Worm (Caenorhabditis elegans): Measurements from ENCODE around the gene T10B5.8.

The T10B5.8 gene

ce11 chrV:1875497-1875988 is 33.7 kb downstream of the T10B5.8 start (continued):
- TF ChIP-seq dmd-4 (tag; optimal IDR thresholded peaks at IDR 0.05; ENCODE audit: borderline replicate concordance) (peak; percentile 20), ahr-1 (tag; optimal IDR thresholded peaks at IDR 0.05) (peak; percentile 11), fax-1 (tag; optimal IDR thresholded peaks at IDR 0.05) (peak; percentile 9), K02D7.2 (tag; optimal IDR thresholded peaks at IDR 0.05) (peak; percentile 24), ceh-24 (tag; optimal IDR thresholded peaks at IDR 0.05) (no peak), lin-11 (tag; optimal IDR thresholded peaks at IDR 0.05) (no peak), madf-2 (tag; optimal IDR thresholded peaks at IDR 0.05) (peak; percentile 1), sox-4 (tag; optimal IDR thresholded peaks at IDR 0.05) (peak; percentile 15)

- TF ChIP-seq syd-9 (tag; optimal IDR thresholded peaks at IDR 0.05): no peak
- no peak for TF ChIP-seq elt-4 (tag; optimal IDR thresholded peaks at IDR 0.05)
- no peak for TF ChIP-seq hlh-13 (GFP tag; optimal IDR thresholded peaks at IDR 0.05)
- no peak for TF ChIP-seq ceh-2 (tag; optimal IDR thresholded peaks at IDR 0.05)
- TF ChIP-seq sdc-2 (tag; optimal IDR thresholded peaks at IDR 0.05): no peak
- no peak for TF ChIP-seq ttx-3 (tag; optimal IDR thresholded peaks at IDR 0.05)
- TF ChIP-seq pax-1 (tag; optimal IDR thresholded peaks at IDR 0.05): no peak
- TF ChIP-seq unc-55 (GFP tag; optimal IDR thresholded peaks at IDR 0.05): no peak
- TF ChIP-seq zip-5 (tag; optimal IDR thresholded peaks at IDR 0.05): no peak
- TF ChIP-seq ceh-31 (tag; optimal IDR thresholded peaks at IDR 0.05): no peak
- TF ChIP-seq ets-4 (tag; optimal IDR thresholded peaks at IDR 0.05): no peak
- TF ChIP-seq lim-6 (tag; optimal IDR thresholded peaks at IDR 0.05): no peak
- TF ChIP-seq madf-2 (tag; optimal IDR thresholded peaks at IDR 0.05): no peak
- TF ChIP-seq C38D4.7 (GFP tag; optimal IDR thresholded peaks at IDR 0.05): no peak
- no peak for TF ChIP-seq dmd-4 (tag; optimal IDR thresholded peaks at IDR 0.05; ENCODE audit: borderline replicate concordance)
- TF ChIP-seq tbx-2 (tag; optimal IDR thresholded peaks at IDR 0.05): no peak
- no peak for TF ChIP-seq rnt-1 (tag; optimal IDR thresholded peaks at IDR 0.05)
- no peak for TF ChIP-seq ceh-9 (tag; optimal IDR thresholded peaks at IDR 0.05)
- no peak for TF ChIP-seq che-1 (tag; optimal IDR thresholded peaks at IDR 0.05)
- TF ChIP-seq pag-3 (tag; optimal IDR thresholded peaks at IDR 0.05; ENCODE audit: borderline replicate concordance): no peak
Observed at ce11 chrV:1878030-1878429, 36.2 kb downstream of the T10B5.8 start.

- TF ChIP-seq gmeb-2 (tag; optimal IDR thresholded peaks at IDR 0.05) (no peak), ceh-31 (tag; optimal IDR thresholded peaks at IDR 0.05) (no peak), hlh-15 (tag; optimal IDR thresholded peaks at IDR 0.05) (no peak), hlh-8 (tag; optimal IDR thresholded peaks at IDR 0.05) (no peak), hlh-13 (GFP tag; optimal IDR thresholded peaks at IDR 0.05) (no peak), K09A11.1 (tag; optimal IDR thresholded peaks at IDR 0.05; ENCODE audit: insufficient read depth) (no peak), mec-3 (tag; optimal IDR thresholded peaks at IDR 0.05; ENCODE audit: borderline replicate concordance) (no peak), unc-42 (tag; optimal IDR thresholded peaks at IDR 0.05) (no peak), npax-4 (tag; optimal IDR thresholded peaks at IDR 0.05) (no peak), unc-3 (GFP tag; conservative IDR thresholded peaks at IDR 0.05) (no peak), unc-3 (tag; optimal IDR thresholded peaks at IDR 0.05) (no peak), pqm-1 (tag; optimal IDR thresholded peaks at IDR 0.05) (no peak), pat-9 (tag; optimal IDR thresholded peaks at IDR 0.05) (no peak), madf-2 (tag; optimal IDR thresholded peaks at IDR 0.05) (no peak), hlh-6 (tag; optimal IDR thresholded peaks at IDR 0.05) (no peak), F13H6.1 (tag; optimal IDR thresholded peaks at IDR 0.05) (no peak), unc-55 (GFP tag; optimal IDR thresholded peaks at IDR 0.05) (no peak)
Observed at ce11 chrV:1883131-1883530, 41.3 kb downstream of the T10B5.8 start.

ce11 chrV:1886997-1887396 is 45.2 kb downstream of the T10B5.8 start:
- TF ChIP-seq ceh-6 (GFP tag; optimal IDR thresholded peaks at IDR 0.05): no peak
- no peak for TF ChIP-seq tbx-2 (tag; optimal IDR thresholded peaks at IDR 0.05)
- no peak for TF ChIP-seq unc-86 (tag; optimal IDR thresholded peaks at IDR 0.05)
- TF ChIP-seq nhr-232 (tag; optimal IDR thresholded peaks at IDR 0.05): no peak
- no peak for TF ChIP-seq F13H6.1 (tag; optimal IDR thresholded peaks at IDR 0.05)
- TF ChIP-seq ceh-19 (GFP tag; optimal IDR thresholded peaks at IDR 0.05): no peak
- TF ChIP-seq ahr-1 (tag; optimal IDR thresholded peaks at IDR 0.05): no peak
- no peak for TF ChIP-seq ttx-3 (tag; optimal IDR thresholded peaks at IDR 0.05)
- TF ChIP-seq lin-11 (tag; optimal IDR thresholded peaks at IDR 0.05): no peak
- TF ChIP-seq fax-1 (tag; optimal IDR thresholded peaks at IDR 0.05): no peak
- no peak for TF ChIP-seq C38D4.7 (GFP tag; optimal IDR thresholded peaks at IDR 0.05)
- TF ChIP-seq che-1 (tag; optimal IDR thresholded peaks at IDR 0.05): no peak
- no peak for TF ChIP-seq pag-3 (tag; optimal IDR thresholded peaks at IDR 0.05; ENCODE audit: borderline replicate concordance)
- TF ChIP-seq sdc-2 (tag; optimal IDR thresholded peaks at IDR 0.05): no peak
- no peak for TF ChIP-seq tbx-7 (tag; optimal IDR thresholded peaks at IDR 0.05)

Measured in whole organism, late embryonic.